Fruit fly (Drosophila melanogaster) whole organism, adult: Measurements from ENCODE around the gene CG13010.

Experiments used
- CG12768 ChIP-seq: fragments of 200-800 bp; sonication (Bioruptor generic); optimal IDR thresholded peaks from 2 replicates; lab custom pipeline; 2017; ENCODE audit warnings: missing biosample characterization, missing genetic modification characterization, mild to moderate bottlenecking, moderate library complexity, missing genetic modification reagents
- CG14711 ChIP-seq: fragments of 200-800 bp; sonication (Bioruptor generic); optimal IDR thresholded peaks from 2 replicates; lab custom pipeline; 2018; ENCODE audit warnings: missing biosample characterization, mild to moderate bottlenecking, missing genetic modification characterization, moderate library complexity
- CG1620 ChIP-seq: fragments of 200-800 bp; sonication (Bioruptor generic); optimal IDR thresholded peaks from 2 replicates; lab custom pipeline; 2016; ENCODE audit warnings: missing biosample characterization, missing genetic modification characterization
- CG5204 ChIP-seq: fragments of 200-800 bp; sonication (Bioruptor generic); optimal IDR thresholded peaks from 2 replicates; lab custom pipeline; 2016; ENCODE audit warnings: missing biosample characterization, missing genetic modification characterization
- CG7101 ChIP-seq: fragments of 200-800 bp; sonication (Bioruptor generic); optimal IDR thresholded peaks from 2 replicates; lab custom pipeline; 2018; ENCODE audit warnings: missing biosample characterization, mild to moderate bottlenecking, missing genetic modification characterization, moderate library complexity
- Clk ChIP-seq: fragments of 200-800 bp; sonication (Bioruptor generic); optimal IDR thresholded peaks from 2 replicates; lab custom pipeline; 2017; ENCODE audit warnings: missing biosample characterization, missing genetic modification characterization
- Crg-1 ChIP-seq: fragments of 200-800 bp; sonication (Bioruptor generic); optimal IDR thresholded peaks from 2 replicates; lab custom pipeline; 2016; ENCODE audit warnings: missing biosample characterization, missing genetic modification characterization
- Mnt ChIP-seq: fragments of 200-800 bp; sonication (Bioruptor generic); optimal IDR thresholded peaks from 2 replicates; lab custom pipeline; 2016; ENCODE audit warnings: missing biosample characterization, mild to moderate bottlenecking, missing genetic modification characterization
- bab1 ChIP-seq: fragments of 200-800 bp; sonication (Bioruptor generic); optimal IDR thresholded peaks from 3 replicates; lab custom pipeline; 2019; ENCODE audit warnings: missing biosample characterization, mild to moderate bottlenecking, missing genetic modification characterization, moderate library complexity
- cic ChIP-seq: fragments of 200-800 bp; sonication (Bioruptor generic); optimal IDR thresholded peaks from 2 replicates; lab custom pipeline; 2017; ENCODE audit warnings: missing biosample characterization, mild to moderate bottlenecking, missing genetic modification characterization, moderate library complexity
- cnc ChIP-seq, 2 experiments: fragments of >200 bp; optimal IDR thresholded peaks; 2 replicates each; lab custom pipeline; 2017
- ovo ChIP-seq: fragments of 200-800 bp; sonication (Bioruptor generic); optimal IDR thresholded peaks from 2 replicates; lab custom pipeline; 2016; ENCODE audit warnings: missing biosample characterization, missing genetic modification characterization
- pad ChIP-seq: fragments of 200-800 bp; sonication (Bioruptor generic); optimal IDR thresholded peaks from 3 replicates; lab custom pipeline; 2017; ENCODE audit warnings: missing biosample characterization, missing genetic modification characterization, mild to moderate bottlenecking, moderate library complexity, missing genetic modification reagents
- toe ChIP-seq: fragments of 200-800 bp; sonication (Bioruptor generic); optimal IDR thresholded peaks from 2 replicates; lab custom pipeline; 2016; ENCODE audit warnings: missing biosample characterization, missing genetic modification characterization

DNA sequence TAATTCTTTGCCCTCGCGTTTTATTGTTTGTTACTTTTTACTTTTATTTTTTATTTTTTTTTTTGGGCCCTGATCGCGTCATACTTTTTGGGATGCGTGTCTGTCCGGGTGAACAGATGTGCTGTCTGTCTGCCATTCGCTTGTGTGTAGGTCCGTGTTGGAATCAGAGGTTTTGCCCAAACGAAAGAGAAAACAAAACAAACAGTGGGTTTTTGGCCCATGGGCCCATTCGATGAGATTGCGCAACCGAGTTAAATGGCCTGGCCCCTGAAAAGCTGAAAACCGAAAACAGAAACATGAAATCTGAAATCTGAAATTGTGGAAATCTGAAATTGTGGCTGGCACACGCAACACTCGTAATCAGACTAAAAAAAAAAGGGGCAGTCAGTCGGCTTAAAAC lies 33.3 kb downstream of the CG13010 start:
- TF ChIP-seq CG12768, result no peak
- no peak for TF ChIP-seq cnc (optimal IDR thresholded peaks at IDR 0.05; lab: Kevin White, UChicago)
- no peak for TF ChIP-seq CG1620 (GFP tag; lab: Kevin White, UChicago)
- no peak for TF ChIP-seq CG14711 (tag; lab: Kevin White, UChicago)
- no peak for TF ChIP-seq Clk (GFP tag; lab: Kevin White, UChicago)
- no peak for TF ChIP-seq ovo (GFP tag; lab: Kevin White, UChicago)
- no peak for TF ChIP-seq pad (GFP tag; lab: Kevin White, UChicago)
- no peak for TF ChIP-seq bab1 (GFP tag; lab: Kevin White, UChicago)
- no peak for TF ChIP-seq cic (GFP tag; lab: Kevin White, UChicago)
- TF ChIP-seq Crg-1, result no peak
- TF ChIP-seq CG7101 (tag; lab: Kevin White, UChicago), result no peak
- TF ChIP-seq toe, result no peak
- TF ChIP-seq CG5204 (GFP tag; lab: Kevin White, UChicago), result no peak
- TF ChIP-seq Mnt (GFP tag; lab: Kevin White, UChicago), result no peak
